Worm (Caenorhabditis elegans) whole organism, early embryonic: ENCODE data around the gene Y102A5C.2.

Experiments used
- B0310.2 ChIP-seq: sonication (generic microtip); optimal IDR thresholded peaks from 2 replicates; lab custom pipeline; 2016; ENCODE audit warnings: mild to moderate bottlenecking, missing genetic modification characterization, missing compliant biosample characterization
- F13C5.2 ChIP-seq: sonication (generic microtip); optimal IDR thresholded peaks from 2 replicates; lab custom pipeline; 2017; ENCODE audit warnings: mild to moderate bottlenecking, missing genetic modification characterization, inconsistent platforms, missing compliant biosample characterization
- aly-1 ChIP-seq: sonication (generic microtip); optimal IDR thresholded peaks from 2 replicates; lab custom pipeline; 2016; ENCODE audit warnings: missing genetic modification characterization, missing compliant biosample characterization
- ama-1 ChIP-seq: fragments of 150-350 bp; optimal IDR thresholded peaks from 2 replicates; lab custom pipeline; 2014
- ceh-13 ChIP-seq: fragments of 200-800 bp; sonication (Bioruptor generic); optimal IDR thresholded peaks from 2 replicates; lab custom pipeline; 2018; ENCODE audit warnings: mild to moderate bottlenecking, missing genetic modification characterization, missing compliant biosample characterization
- ceh-36 ChIP-seq: sonication (generic microtip); optimal IDR thresholded peaks from 2 replicates; lab custom pipeline; 2016; ENCODE audit warnings: missing genetic modification characterization, inconsistent platforms, missing compliant biosample characterization
- ets-7 ChIP-seq: sonication (generic microtip); optimal IDR thresholded peaks from 2 replicates; lab custom pipeline; 2016; ENCODE audit warnings: missing genotype, missing genetic modification characterization, missing compliant biosample characterization
- flt-1 ChIP-seq: fragments of 200-800 bp; sonication (Bioruptor generic); IDR thresholded peaks from 2 replicates; pipeline ENCODE4 v1.3.6; 2022; ENCODE audit warnings: missing genetic modification characterization, missing compliant biosample characterization
- hmbx-1 ChIP-seq: sonication (generic microtip); optimal IDR thresholded peaks from 2 replicates; lab custom pipeline; 2016; ENCODE audit warnings: mild to moderate bottlenecking, missing genetic modification characterization, missing compliant biosample characterization
- hmg-4 ChIP-seq: fragments of 200-800 bp; sonication (Bioruptor generic); optimal IDR thresholded peaks from 2 replicates; lab custom pipeline; 2018; ENCODE audit warnings: mild to moderate bottlenecking, missing genetic modification characterization, missing compliant biosample characterization
- hnd-1 ChIP-seq: sonication (generic microtip); optimal IDR thresholded peaks from 2 replicates; lab custom pipeline; 2016; ENCODE audit warnings: missing genetic modification characterization, missing compliant biosample characterization
- pes-1 ChIP-seq: fragments of 200-800 bp; sonication (Bioruptor generic); IDR thresholded peaks from 2 replicates; pipeline ENCODE4 v1.3.6; 2022; ENCODE audit warnings: missing genetic modification reagents, missing genetic modification characterization, missing compliant biosample characterization
- scrt-1 ChIP-seq: fragments of 200-800 bp; sonication (Bioruptor generic); IDR thresholded peaks from 2 replicates; pipeline ENCODE4 v1.3.6; 2022; ENCODE audit warnings: missing genetic modification characterization, missing compliant biosample characterization
- sea-1 ChIP-seq: fragments of 200-800 bp; sonication (Bioruptor generic); conservative IDR thresholded peaks from 2 replicates; pipeline ENCODE4 v1.3.6; 2022; ENCODE audit warnings: missing genetic modification characterization, missing compliant biosample characterization
- tbx-11 ChIP-seq: fragments of 200-800 bp; sonication (Bioruptor generic); IDR thresholded peaks from 2 replicates; pipeline ENCODE4 v1.3.6; 2022; ENCODE audit warnings: missing genetic modification characterization, missing compliant biosample characterization
- tbx-37 ChIP-seq: fragments of 200-800 bp; sonication (Bioruptor generic); conservative IDR thresholded peaks from 2 replicates; pipeline ENCODE4 v1.3.6; 2022; ENCODE audit warnings: missing genetic modification reagents, missing genetic modification characterization, missing compliant biosample characterization
- tra-4 ChIP-seq: sonication (generic microtip); optimal IDR thresholded peaks from 2 replicates; lab custom pipeline; 2017; ENCODE audit warnings: missing genetic modification characterization, missing compliant biosample characterization

Y102A5C.2 gene

ce11 chrV:16902726-16903125 lies 15.8 kb upstream of the Y102A5C.2 start, which contains the start of gene srd-68:
Gene srd-68 (minus strand): TSS chrV:16902826.
- TF ChIP-seq pes-1 (GFP tag; lab: Robert Waterston, UW) = no peak
- no peak for TF ChIP-seq aly-1 (tag; lab: Kevin White, UChicago)
- no peak for TF ChIP-seq B0310.2
- no peak for TF ChIP-seq tbx-37 (GFP tag; lab: Robert Waterston, UW)
- no peak for TF ChIP-seq hmbx-1 (tag; lab: Kevin White, UChicago)
- no peak for TF ChIP-seq ets-7 (tag; lab: Kevin White, UChicago)
- TF ChIP-seq ceh-36 (tag; lab: Kevin White, UChicago) = no peak

ce11 chrV:16904612-16905011 lies 13.9 kb upstream of the Y102A5C.2 start, which contains the start of gene nhr-262:
Gene nhr-262 (plus strand): TSS chrV:16904912.
- no peak for TF ChIP-seq ama-1

ce11 chrV:16909871-16910270 lies 8.7 kb upstream of the Y102A5C.2 start, which contains the start of gene F09C6.16:
Gene F09C6.16 (minus strand): TSS chrV:16909971.
- no peak for TF ChIP-seq hmbx-1 (tag; lab: Kevin White, UChicago)
- no peak for TF ChIP-seq tbx-11 (GFP tag; lab: Robert Waterston, UW)
- TF ChIP-seq tra-4 (tag; lab: Kevin White, UChicago) = no peak
- no peak for TF ChIP-seq flt-1
- no peak for TF ChIP-seq B0310.2

- TF ChIP-seq tbx-11 (GFP tag; lab: Robert Waterston, UW) = no peak
- no peak for TF ChIP-seq F13C5.2
- TF ChIP-seq hmg-4 (GFP tag; lab: Kevin White, UChicago) = no peak
- TF ChIP-seq B0310.2 = no peak
- TF ChIP-seq tra-4 (tag; lab: Kevin White, UChicago) = no peak
These were observed 7.7 kb upstream of the Y102A5C.2 start for ce11 chrV:16910864-16911263.

- TF ChIP-seq hnd-1 = no peak
- no peak for TF ChIP-seq ceh-13 (GFP tag; lab: Kevin White, UChicago)
- no peak for TF ChIP-seq ceh-36 (tag; lab: Kevin White, UChicago)
- TF ChIP-seq aly-1 (tag; lab: Kevin White, UChicago) = no peak
- no peak for TF ChIP-seq F13C5.2
- TF ChIP-seq tbx-11 (GFP tag; lab: Robert Waterston, UW) = no peak
- no peak for TF ChIP-seq flt-1
- TF ChIP-seq tbx-37 (GFP tag; lab: Robert Waterston, UW) = no peak
- TF ChIP-seq pes-1 (GFP tag; lab: Robert Waterston, UW) = no peak
- TF ChIP-seq B0310.2 = no peak
These were observed 7.2 kb upstream of the Y102A5C.2 start for ce11 chrV:16911294-16911693.

ce11 chrV:16911934-16912333 lies 6.6 kb upstream of the Y102A5C.2 start, which contains the start of gene nhr-116:
Gene nhr-116 (plus strand): TSS chrV:16912234.
- TF ChIP-seq ama-1 = no peak
- no peak for TF ChIP-seq sea-1
- TF ChIP-seq tra-4 (tag; lab: Kevin White, UChicago) = no peak
- TF ChIP-seq flt-1 = no peak
- TF ChIP-seq aly-1 (tag; lab: Kevin White, UChicago) = no peak
- no peak for TF ChIP-seq scrt-1 (GFP tag; lab: Robert Waterston, UW)
- TF ChIP-seq tbx-11 (GFP tag; lab: Robert Waterston, UW) = no peak
- no peak for TF ChIP-seq F13C5.2
- no peak for TF ChIP-seq pes-1 (GFP tag; lab: Robert Waterston, UW)
- no peak for TF ChIP-seq tbx-37 (GFP tag; lab: Robert Waterston, UW)
- no peak for TF ChIP-seq B0310.2
- TF ChIP-seq hmbx-1 (tag; lab: Kevin White, UChicago) = no peak
- no peak for TF ChIP-seq hnd-1
- no peak for TF ChIP-seq ceh-36 (tag; lab: Kevin White, UChicago)

ce11 chrV:16916079-16916478 lies 2.5 kb upstream of the Y102A5C.2 start, which contains the start of gene F09C6.10:
Gene F09C6.10 (minus strand): TSS chrV:16916179.
- TF ChIP-seq pes-1 (GFP tag; lab: Robert Waterston, UW) (no peak), F13C5.2 (no peak), scrt-1 (GFP tag; lab: Robert Waterston, UW) (no peak), hnd-1 (no peak), tbx-11 (GFP tag; lab: Robert Waterston, UW) (no peak), hmg-4 (GFP tag; lab: Kevin White, UChicago) (no peak), tbx-37 (GFP tag; lab: Robert Waterston, UW) (no peak), ama-1 (no peak), ceh-13 (GFP tag; lab: Kevin White, UChicago) (no peak), ceh-36 (tag; lab: Kevin White, UChicago) (no peak), ets-7 (tag; lab: Kevin White, UChicago) (no peak), tra-4 (tag; lab: Kevin White, UChicago) (no peak), sea-1 (no peak), B0310.2 (no peak)

ce11 chrV:16919675-16920074 lies 1.1 kb downstream of the Y102A5C.2 start:
- no peak for TF ChIP-seq sea-1

- TF ChIP-seq F13C5.2 (no peak), pes-1 (GFP tag; lab: Robert Waterston, UW) (no peak), sea-1 (no peak), ama-1 (no peak), hmg-4 (GFP tag; lab: Kevin White, UChicago) (no peak), tra-4 (tag; lab: Kevin White, UChicago) (no peak), hmbx-1 (tag; lab: Kevin White, UChicago) (no peak), flt-1 (no peak), ets-7 (tag; lab: Kevin White, UChicago) (no peak), hnd-1 (no peak), tbx-37 (GFP tag; lab: Robert Waterston, UW) (no peak), B0310.2 (no peak), aly-1 (tag; lab: Kevin White, UChicago) (no peak), tbx-11 (GFP tag; lab: Robert Waterston, UW) (no peak), scrt-1 (GFP tag; lab: Robert Waterston, UW) (no peak), ceh-13 (GFP tag; lab: Kevin White, UChicago) (no peak), ceh-36 (tag; lab: Kevin White, UChicago) (no peak)
These were observed 3.4 kb downstream of the Y102A5C.2 start, which contains the start of gene Y102A5C.4 for ce11 chrV:16921952-16922351. Gene Y102A5C.4 (plus strand): TSS chrV:16922252.
